Worm (Caenorhabditis elegans) whole organism, young adult: ENCODE measurements around the gene let-858.

Experiments
- B0019.2 ChIP-seq: fragments of 200-800 bp; sonication (Bioruptor generic); conservative IDR thresholded peaks from 2 replicates; pipeline ENCODE4 v1.3.6; 2022; ENCODE audit warnings: missing genetic modification reagents, missing genetic modification characterization, missing compliant biosample characterization
- C17E4.6 ChIP-seq: fragments of 200-800 bp; sonication (Bioruptor generic); IDR thresholded peaks from 2 replicates; pipeline ENCODE4 v1.3.6; 2022; ENCODE audit warnings: missing genetic modification reagents, missing genetic modification characterization, missing compliant biosample characterization
- F10E7.11 ChIP-seq: sonication (generic microtip); optimal IDR thresholded peaks from 2 replicates; lab custom pipeline; 2017; ENCODE audit warnings: mild to moderate bottlenecking, missing genetic modification characterization, moderate library complexity, missing compliant biosample characterization
- F49E8.2 ChIP-seq: sonication (generic microtip); optimal IDR thresholded peaks from 3 replicates; lab custom pipeline; 2017; ENCODE audit warnings: missing genetic modification characterization, mild to moderate bottlenecking, missing compliant biosample characterization, antibody characterized with exemption, moderate library complexity; ENCODE audit not compliant: insufficient read depth
- T07F8.4 ChIP-seq: sonication (generic microtip); optimal IDR thresholded peaks from 2 replicates; lab custom pipeline; 2016; ENCODE audit warnings: mild to moderate bottlenecking, missing genetic modification characterization, moderate library complexity, missing compliant biosample characterization
- Y53F4B.3 ChIP-seq: fragments of 200-800 bp; sonication (Bioruptor generic); IDR thresholded peaks from 2 replicates; pipeline ENCODE4 v1.3.6; 2022; ENCODE audit warnings: missing genetic modification reagents, missing genetic modification characterization, missing compliant biosample characterization
- Y53G8AR.9 ChIP-seq: fragments of 200-800 bp; sonication (Bioruptor generic); conservative IDR thresholded peaks from 2 replicates; pipeline ENCODE4 v1.3.6; 2022; ENCODE audit warnings: missing genetic modification reagents, missing genetic modification characterization, missing compliant biosample characterization
- Y79H2A.3 ChIP-seq: fragments of 200-800 bp; sonication (Bioruptor generic); conservative IDR thresholded peaks from 2 replicates; pipeline ENCODE4 v1.3.6; 2022; ENCODE audit warnings: missing genetic modification reagents, missing genetic modification characterization, missing compliant biosample characterization
- ZK185.1 ChIP-seq: sonication (generic microtip); optimal IDR thresholded peaks from 2 replicates; lab custom pipeline; 2016; ENCODE audit warnings: mild to moderate bottlenecking, missing genetic modification characterization, missing compliant biosample characterization; ENCODE audit not compliant: poor library complexity, severe bottlenecking
- ama-1 ChIP-seq, 3 experiments: fragments of 150-350 bp in 1 of 3; sonication (generic microtip) in 2 of 3; optimal IDR thresholded peaks; 2 replicates each; lab custom pipeline; 2014 to 2018; ENCODE audit warnings: missing biosample characterization in 2 of 3, missing genetic modification characterization in 2 of 3, missing genetic modification reagents in 2 of 3
- aptf-3 ChIP-seq: fragments of 200-800 bp; sonication (Bioruptor generic); IDR thresholded peaks from 2 replicates; pipeline ENCODE4 v1.3.6; 2022; ENCODE audit warnings: missing genetic modification characterization, missing compliant biosample characterization
- atf-7 ChIP-seq: sonication (generic microtip); optimal IDR thresholded peaks from 2 replicates; lab custom pipeline; 2017; ENCODE audit warnings: mild to moderate bottlenecking, missing genetic modification characterization, missing compliant biosample characterization
- athp-1 ChIP-seq: sonication (generic microtip); optimal IDR thresholded peaks from 2 replicates; lab custom pipeline; 2017; ENCODE audit warnings: mild to moderate bottlenecking, missing genetic modification characterization, missing compliant biosample characterization
- bed-1 ChIP-seq: fragments of 200-800 bp; sonication (Bioruptor generic); IDR thresholded peaks from 2 replicates; pipeline ENCODE4 v1.3.6; 2022; ENCODE audit warnings: missing genetic modification reagents, missing genetic modification characterization, missing compliant biosample characterization
- bed-2 ChIP-seq: fragments of 200-800 bp; sonication (Bioruptor generic); IDR thresholded peaks from 2 replicates; pipeline ENCODE4 v1.3.6; 2022; ENCODE audit warnings: missing genetic modification reagents, missing genetic modification characterization, missing compliant biosample characterization
- ceh-79 ChIP-seq: sonication (generic microtip); optimal IDR thresholded peaks from 2 replicates; lab custom pipeline; 2017; ENCODE audit warnings: mild to moderate bottlenecking, missing genetic modification characterization, missing compliant biosample characterization
- egl-44 ChIP-seq: fragments of 200-800 bp; sonication (Bioruptor generic); IDR thresholded peaks from 2 replicates; pipeline ENCODE4 v1.3.6; 2022; ENCODE audit warnings: missing genetic modification reagents, missing genetic modification characterization, missing compliant biosample characterization
- egrh-3 ChIP-seq: fragments of 200-800 bp; sonication (Bioruptor generic); IDR thresholded peaks from 2 replicates; pipeline ENCODE4 v1.3.6; 2022; ENCODE audit warnings: missing genetic modification reagents, missing genetic modification characterization, missing compliant biosample characterization
- fkh-3 ChIP-seq: sonication (generic microtip); optimal IDR thresholded peaks from 2 replicates; lab custom pipeline; 2016; ENCODE audit warnings: mild to moderate bottlenecking, missing genetic modification characterization, missing compliant biosample characterization
- him-1 ChIP-seq: sonication (generic microtip); optimal IDR thresholded peaks from 2 replicates; lab custom pipeline; 2016; ENCODE audit warnings: missing genotype, missing genetic modification reagents, missing genetic modification characterization, missing compliant biosample characterization
- hmg-1.2 ChIP-seq: fragments of 200-800 bp; sonication (Bioruptor generic); IDR thresholded peaks from 2 replicates; pipeline ENCODE4 v1.3.6; 2022; ENCODE audit warnings: missing genetic modification reagents, missing genetic modification characterization, missing compliant biosample characterization
- hmg-20 ChIP-seq: fragments of 200-800 bp; sonication (Bioruptor generic); IDR thresholded peaks from 2 replicates; pipeline ENCODE4 v1.3.6; 2022; ENCODE audit warnings: missing genetic modification reagents, missing genetic modification characterization, missing compliant biosample characterization
- madf-3 ChIP-seq: fragments of 200-800 bp; sonication (Bioruptor generic); IDR thresholded peaks from 2 replicates; pipeline ENCODE4 v1.3.6; 2022; ENCODE audit warnings: missing genetic modification reagents, missing genetic modification characterization, missing compliant biosample characterization
- mel-28 ChIP-seq: sonication (generic microtip); optimal IDR thresholded peaks from 2 replicates; lab custom pipeline; 2016; ENCODE audit warnings: borderline replicate concordance, mild to moderate bottlenecking, missing genetic modification characterization, missing compliant biosample characterization
- nfya-1 ChIP-seq: sonication (generic microtip); optimal IDR thresholded peaks from 2 replicates; lab custom pipeline; 2017; ENCODE audit warnings: antibody characterized with exemption, missing compliant biosample characterization, missing genetic modification characterization, borderline replicate concordance; ENCODE audit not compliant: insufficient read depth
- nfyb-1 ChIP-seq: fragments of 200-800 bp; sonication (Bioruptor generic); IDR thresholded peaks from 2 replicates; pipeline ENCODE4 v1.3.6; 2022; ENCODE audit warnings: missing genetic modification reagents, missing genetic modification characterization, missing compliant biosample characterization
- rec-8 ChIP-seq, 2 experiments: sonication (generic microtip); optimal IDR thresholded peaks; 2 replicates each; lab custom pipeline; 2016; ENCODE audit warnings: mild to moderate bottlenecking in 2 of 2, missing genetic modification characterization in 2 of 2, missing genetic modification reagents in 2 of 2, missing genotype in 2 of 2, missing biosample characterization in 1 of 2, missing compliant biosample characterization in 1 of 2, moderate library complexity in 1 of 2
- rpc-1 ChIP-seq, 2 experiments: fragments of 150-350 bp in 1 of 2; sonication (generic microtip) in 1 of 2; optimal IDR thresholded peaks; 2 replicates each; lab custom pipeline; 2014 to 2018; ENCODE audit warnings: missing biosample characterization in 1 of 2, missing genetic modification characterization in 1 of 2, missing genetic modification reagents in 1 of 2, missing genotype in 1 of 2
- unc-130 ChIP-seq: sonication (generic microtip); optimal IDR thresholded peaks from 2 replicates; lab custom pipeline; 2016; ENCODE audit warnings: missing genetic modification reagents, missing genetic modification characterization, missing compliant biosample characterization
- zfh-2 ChIP-seq: fragments of 200-800 bp; sonication (Bioruptor generic); conservative IDR thresholded peaks from 2 replicates; pipeline ENCODE4 v1.3.6; 2022; ENCODE audit warnings: missing genetic modification reagents, missing genetic modification characterization, missing compliant biosample characterization
- ztf-18 ChIP-seq: sonication (generic microtip); optimal IDR thresholded peaks from 2 replicates; lab custom pipeline; 2016; ENCODE audit warnings: missing genotype, mild to moderate bottlenecking, missing genetic modification characterization, missing compliant biosample characterization
- ztf-25 ChIP-seq: fragments of 200-800 bp; sonication (Bioruptor generic); IDR thresholded peaks from 2 replicates; pipeline ENCODE4 v1.3.6; 2022; ENCODE audit warnings: missing genetic modification reagents, missing genetic modification characterization, missing compliant biosample characterization
- ztf-28 ChIP-seq: fragments of 200-800 bp; sonication (Bioruptor generic); IDR thresholded peaks from 2 replicates; pipeline ENCODE4 v1.3.6; 2022; ENCODE audit warnings: missing genetic modification reagents, missing genetic modification characterization, missing compliant biosample characterization
- ztf-6 ChIP-seq: fragments of 200-800 bp; sonication (Bioruptor generic); IDR thresholded peaks from 2 replicates; pipeline ENCODE4 v1.3.6; 2022; ENCODE audit warnings: missing genetic modification reagents, missing genetic modification characterization, missing compliant biosample characterization

The let-858 gene

DNA sequence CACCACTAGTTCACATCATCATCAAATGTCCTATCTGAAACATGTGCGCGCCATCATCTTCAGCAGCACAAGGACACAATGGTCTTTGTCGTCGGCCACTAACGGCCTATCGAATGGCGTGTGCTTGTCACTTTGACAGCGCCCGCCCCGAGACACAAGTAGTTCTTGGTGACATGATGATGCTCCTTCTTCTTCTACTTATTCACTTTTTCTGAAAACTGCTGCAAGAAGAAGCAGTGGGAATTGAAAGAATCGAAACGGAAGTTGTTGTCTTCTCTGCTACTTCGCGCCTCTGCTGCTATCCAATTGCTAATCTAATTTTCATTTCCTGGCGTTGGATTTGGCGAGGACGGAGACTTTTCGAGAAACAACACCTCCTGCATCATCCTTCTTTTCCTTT lies 17.8 kb upstream of the let-858 start:
- no peak for TF ChIP-seq unc-130 (GFP tag; lab: Kevin White, UChicago)
- TF ChIP-seq him-1 = no peak

ce11 chrII:11010914-11011313 lies 11.3 kb upstream of the let-858 start:
- TF ChIP-seq ama-1 (optimal IDR thresholded peaks at IDR 0.05; lab: Kevin White, UChicago) (no peak), ama-1 (GFP tag; optimal IDR thresholded peaks at IDR 0.05; lab: Kevin White, UChicago) (no peak), ceh-79 (tag; lab: Kevin White, UChicago) (no peak), B0019.2 (GFP tag; lab: Robert Waterston, UW) (no peak), hmg-1.2 (no peak), F10E7.11 (tag; lab: Kevin White, UChicago) (no peak), ztf-28 (GFP tag; lab: Robert Waterston, UW) (0 out of 2 replicates have a peak, but pooled peaks have one; percentile 23)
- TF ChIP-seq, all 124 proteins: peak for 1

- TF ChIP-seq ZK185.1 (tag; lab: Kevin White, UChicago) (no peak), atf-7 (tag; lab: Kevin White, UChicago) (no peak), madf-3 (no peak), rec-8 (tag; optimal IDR thresholded peaks at IDR 0.05; lab: Kevin White, UChicago) (no peak), athp-1 (tag; lab: Kevin White, UChicago) (no peak), egrh-3 (peak; percentile 86), zfh-2 (GFP tag; lab: Robert Waterston, UW) (peak; percentile 95), T07F8.4 (tag; lab: Kevin White, UChicago) (no peak)
Observed at ce11 chrII:11012532-11013179, 9.5 kb upstream of the let-858 start.

- TF ChIP-seq bed-2 (GFP tag; lab: Robert Waterston, UW) (no peak), F49E8.2 (tag; lab: Kevin White, UChicago) (no peak), fkh-3 (tag; lab: Kevin White, UChicago) (no peak), nfyb-1 (no peak), Y79H2A.3 (GFP tag; lab: Robert Waterston, UW) (no peak), bed-1 (GFP tag; lab: Robert Waterston, UW) (no peak), ztf-6 (GFP tag; lab: Robert Waterston, UW) (no peak), mel-28 (no peak), egl-44 (GFP tag; lab: Robert Waterston, UW) (no peak), C17E4.6 (GFP tag; lab: Robert Waterston, UW) (no peak), hmg-20 (GFP tag; lab: Robert Waterston, UW) (no peak), rpc-1 (optimal IDR thresholded peaks at IDR 0.05; lab: Kevin White, UChicago) (no peak), rpc-1 (tag; optimal IDR thresholded peaks at IDR 0.05; lab: Kevin White, UChicago) (no peak), Y53G8AR.9 (GFP tag; lab: Robert Waterston, UW) (no peak), nfya-1 (tag; lab: Kevin White, UChicago) (no peak), ztf-25 (GFP tag; lab: Robert Waterston, UW) (no peak), B0019.2 (GFP tag; lab: Robert Waterston, UW) (no peak), ama-1 (optimal IDR thresholded peaks at IDR 0.05; lab: Kevin White, UChicago) (no peak), ama-1 (GFP tag; optimal IDR thresholded peaks at IDR 0.05; lab: Kevin White, UChicago) (no peak), Y53F4B.3 (GFP tag; lab: Robert Waterston, UW) (no peak), ztf-18 (no peak), aptf-3 (GFP tag; lab: Robert Waterston, UW) (no peak)
Observed at ce11 chrII:11013667-11014066, 8.5 kb upstream of the let-858 start, which contains the start of gene col-81. TSS of gene col-81 (minus strand) at chrII:11013767.
